Fruit fly (Drosophila melanogaster): ENCODE results near the gene grp.

Gene grp

dm6 chr2L:16643961-16644360 is 35.9 kb upstream of the grp start (continued):
- TF ChIP-seq lz (GFP tag; optimal IDR thresholded peaks at IDR 0.05) (peak; percentile 60), pdm3 (GFP tag; optimal IDR thresholded peaks at IDR 0.05) (peak; percentile 70), cyc (GFP tag; optimal IDR thresholded peaks at IDR 0.05) (peak; percentile 54), Blimp-1 (GFP tag; optimal IDR thresholded peaks at IDR 0.05) (peak; percentile 43), CG34406 (GFP tag; optimal IDR thresholded peaks at IDR 0.05) (peak; percentile 59), achi (GFP tag; optimal IDR thresholded peaks at IDR 0.05) (peak; percentile 60), CG15336 (GFP tag; IDR thresholded peaks at IDR 0.05) (peak; percentile 74), CG31627 (GFP tag; optimal IDR thresholded peaks at IDR 0.05) (peak; percentile 78), esn (GFP tag; optimal IDR thresholded peaks at IDR 0.05) (peak; percentile 80), spab (GFP tag; optimal IDR thresholded peaks at IDR 0.05) (peak; percentile 49), ss (GFP tag; optimal IDR thresholded peaks at IDR 0.05) (peak in 1 of 2 experiments; percentile 7), Met (GFP tag; optimal IDR thresholded peaks at IDR 0.05) (peak; percentile 82), CG10669 (GFP tag; optimal IDR thresholded peaks at IDR 0.05) (peak; percentile 62), OdsH (GFP tag; optimal IDR thresholded peaks at IDR 0.05) (peak; percentile 67), salr (GFP tag; optimal IDR thresholded peaks at IDR 0.05) (peak in 1 of 2 experiments; percentile 29), CG6163 (GFP tag; IDR thresholded peaks at IDR 0.05) (peak; percentile 62), CG6808 (GFP tag; optimal IDR thresholded peaks at IDR 0.05) (peak; percentile 31), Hr39 (GFP tag; optimal IDR thresholded peaks at IDR 0.05) (peak; percentile 73), CG11294 (GFP tag; IDR thresholded peaks at IDR 0.05) (no peak), fkh (GFP tag; optimal IDR thresholded peaks at IDR 0.05) (no peak), CG7368 (GFP tag; optimal IDR thresholded peaks at IDR 0.05) (peak; percentile 31), Hr38 (GFP tag; optimal IDR thresholded peaks at IDR 0.05) (no peak), CG32006 (GFP tag; optimal IDR thresholded peaks at IDR 0.05) (peak; percentile 71), net (GFP tag; optimal IDR thresholded peaks at IDR 0.05) (peak; percentile 3), CG6276 (GFP tag; optimal IDR thresholded peaks at IDR 0.05) (peak; percentile 57), Smox (GFP tag; optimal IDR thresholded peaks at IDR 0.05) (peak; percentile 53), CG3919 (GFP tag; optimal IDR thresholded peaks at IDR 0.05) (peak; percentile 64), eg (GFP tag; IDR thresholded peaks at IDR 0.05) (peak; percentile 70), CG6854 (GFP tag; optimal IDR thresholded peaks at IDR 0.05) (peak; percentile 8), CG10631 (GFP tag; optimal IDR thresholded peaks at IDR 0.05) (peak; percentile 32), fd59A (GFP tag; optimal IDR thresholded peaks at IDR 0.05) (peak; percentile 14), Eip78C (GFP tag) (peak; percentile 86), CG11762 (GFP tag; optimal IDR thresholded peaks at IDR 0.05; ENCODE audit: insufficient read depth) (peak; percentile 47), CG9139 (GFP tag; optimal IDR thresholded peaks at IDR 0.05) (no peak), Gug (GFP tag; IDR thresholded peaks at IDR 0.05) (no peak), Sox14 (GFP tag; optimal IDR thresholded peaks at IDR 0.05) (peak; percentile 62), CG6792 (GFP tag; optimal IDR thresholded peaks at IDR 0.05) (peak; percentile 67), Lpt (GFP tag; optimal IDR thresholded peaks at IDR 0.05) (peak; percentile 46), CG8319 (GFP tag; optimal IDR thresholded peaks at IDR 0.05) (peak; percentile 37), vri (GFP tag; optimal IDR thresholded peaks at IDR 0.05) (peak; percentile 54), Ets21C (GFP tag; optimal IDR thresholded peaks at IDR 0.05) (peak; percentile 55), topi (GFP tag; optimal IDR thresholded peaks at IDR 0.05) (peak; percentile 55)

Data from whole organism, prepupa.